Worm (Caenorhabditis elegans) whole organism, early embryonic: ENCODE measurements around the gene txt-9.

Experiments used
- B0310.2 ChIP-seq: sonication (generic microtip); optimal IDR thresholded peaks from 2 replicates; lab custom pipeline; 2016; ENCODE audit warnings: mild to moderate bottlenecking, missing genetic modification characterization, missing compliant biosample characterization
- F13C5.2 ChIP-seq: sonication (generic microtip); optimal IDR thresholded peaks from 2 replicates; lab custom pipeline; 2017; ENCODE audit warnings: mild to moderate bottlenecking, missing genetic modification characterization, inconsistent platforms, missing compliant biosample characterization
- aly-1 ChIP-seq: sonication (generic microtip); optimal IDR thresholded peaks from 2 replicates; lab custom pipeline; 2016; ENCODE audit warnings: missing genetic modification characterization, missing compliant biosample characterization
- ama-1 ChIP-seq: fragments of 150-350 bp; optimal IDR thresholded peaks from 2 replicates; lab custom pipeline; 2014
- ceh-13 ChIP-seq: fragments of 200-800 bp; sonication (Bioruptor generic); optimal IDR thresholded peaks from 2 replicates; lab custom pipeline; 2018; ENCODE audit warnings: mild to moderate bottlenecking, missing genetic modification characterization, missing compliant biosample characterization
- ceh-36 ChIP-seq: sonication (generic microtip); optimal IDR thresholded peaks from 2 replicates; lab custom pipeline; 2016; ENCODE audit warnings: missing genetic modification characterization, inconsistent platforms, missing compliant biosample characterization
- ets-7 ChIP-seq: sonication (generic microtip); optimal IDR thresholded peaks from 2 replicates; lab custom pipeline; 2016; ENCODE audit warnings: missing genotype, missing genetic modification characterization, missing compliant biosample characterization
- flt-1 ChIP-seq: fragments of 200-800 bp; sonication (Bioruptor generic); IDR thresholded peaks from 2 replicates; pipeline ENCODE4 v1.3.6; 2022; ENCODE audit warnings: missing genetic modification characterization, missing compliant biosample characterization
- hmbx-1 ChIP-seq: sonication (generic microtip); optimal IDR thresholded peaks from 2 replicates; lab custom pipeline; 2016; ENCODE audit warnings: mild to moderate bottlenecking, missing genetic modification characterization, missing compliant biosample characterization
- hmg-4 ChIP-seq: fragments of 200-800 bp; sonication (Bioruptor generic); optimal IDR thresholded peaks from 2 replicates; lab custom pipeline; 2018; ENCODE audit warnings: mild to moderate bottlenecking, missing genetic modification characterization, missing compliant biosample characterization
- hnd-1 ChIP-seq: sonication (generic microtip); optimal IDR thresholded peaks from 2 replicates; lab custom pipeline; 2016; ENCODE audit warnings: missing genetic modification characterization, missing compliant biosample characterization
- pes-1 ChIP-seq: fragments of 200-800 bp; sonication (Bioruptor generic); IDR thresholded peaks from 2 replicates; pipeline ENCODE4 v1.3.6; 2022; ENCODE audit warnings: missing genetic modification reagents, missing genetic modification characterization, missing compliant biosample characterization
- scrt-1 ChIP-seq: fragments of 200-800 bp; sonication (Bioruptor generic); IDR thresholded peaks from 2 replicates; pipeline ENCODE4 v1.3.6; 2022; ENCODE audit warnings: missing genetic modification characterization, missing compliant biosample characterization
- sea-1 ChIP-seq: fragments of 200-800 bp; sonication (Bioruptor generic); conservative IDR thresholded peaks from 2 replicates; pipeline ENCODE4 v1.3.6; 2022; ENCODE audit warnings: missing genetic modification characterization, missing compliant biosample characterization
- tbx-11 ChIP-seq: fragments of 200-800 bp; sonication (Bioruptor generic); IDR thresholded peaks from 2 replicates; pipeline ENCODE4 v1.3.6; 2022; ENCODE audit warnings: missing genetic modification characterization, missing compliant biosample characterization
- tbx-37 ChIP-seq: fragments of 200-800 bp; sonication (Bioruptor generic); conservative IDR thresholded peaks from 2 replicates; pipeline ENCODE4 v1.3.6; 2022; ENCODE audit warnings: missing genetic modification reagents, missing genetic modification characterization, missing compliant biosample characterization
- tra-4 ChIP-seq: sonication (generic microtip); optimal IDR thresholded peaks from 2 replicates; lab custom pipeline; 2017; ENCODE audit warnings: missing genetic modification characterization, missing compliant biosample characterization

txt-9 gene

ce11 chrII:5058036-5058435 is 27.5 kb upstream of the txt-9 start, which contains the start of gene C27A2.12:
Gene C27A2.12 (minus strand): TSS chrII:5058136.
- TF ChIP-seq pes-1, result no peak
- no peak for TF ChIP-seq B0310.2 (tag; lab: Kevin White, UChicago)
- no peak for TF ChIP-seq ceh-13
- no peak for TF ChIP-seq tbx-11 (GFP tag; lab: Robert Waterston, UW)
- no peak for TF ChIP-seq sea-1 (GFP tag; lab: Robert Waterston, UW)
- TF ChIP-seq hmbx-1 (tag; lab: Kevin White, UChicago), result no peak
- TF ChIP-seq hmg-4 (GFP tag; lab: Kevin White, UChicago), result no peak
- TF ChIP-seq tra-4 (tag; lab: Kevin White, UChicago), result no peak
- TF ChIP-seq hnd-1, result no peak
- TF ChIP-seq scrt-1, result no peak
- no peak for TF ChIP-seq ama-1 (lab: Kevin White, UChicago)
- TF ChIP-seq ceh-36 (tag; lab: Kevin White, UChicago), result no peak

- TF ChIP-seq scrt-1, result no peak
- no peak for TF ChIP-seq hmg-4 (GFP tag; lab: Kevin White, UChicago)
- no peak for TF ChIP-seq ceh-36 (tag; lab: Kevin White, UChicago)
- TF ChIP-seq B0310.2 (tag; lab: Kevin White, UChicago), result no peak
These were observed 24.9 kb upstream of the txt-9 start, which contains the start of gene pho-12 for ce11 chrII:5060719-5061118. Gene pho-12 (minus strand): TSS chrII:5060819.

ce11 chrII:5061794-5062368 is 23.7 kb upstream of the txt-9 start, which contains the start of gene smc-5:
Gene smc-5 (plus strand): TSS chrII:5062125.
- TF ChIP-seq F13C5.2 (tag; lab: Kevin White, UChicago) (peak; percentile 43), ama-1 (lab: Kevin White, UChicago) (no peak), pes-1 (peak; percentile 46; the same call in 1 of the 2 replicates)

ce11 chrII:5066967-5067366 is 18.6 kb upstream of the txt-9 start:
- TF ChIP-seq tra-4 (tag; lab: Kevin White, UChicago), result no peak
- no peak for TF ChIP-seq tbx-37 (GFP tag; lab: Robert Waterston, UW)
- TF ChIP-seq flt-1 (GFP tag; lab: Robert Waterston, UW), result no peak
- no peak for TF ChIP-seq pes-1
- no peak for TF ChIP-seq ceh-13
- no peak for TF ChIP-seq aly-1 (tag; lab: Kevin White, UChicago)
- no peak for TF ChIP-seq hmbx-1 (tag; lab: Kevin White, UChicago)
- no peak for TF ChIP-seq ceh-36 (tag; lab: Kevin White, UChicago)

- TF ChIP-seq B0310.2 (tag; lab: Kevin White, UChicago) (no peak), aly-1 (tag; lab: Kevin White, UChicago) (peak; percentile 10)
These were observed 17.7 kb upstream of the txt-9 start, which contains the start of gene C27A2.8 for ce11 chrII:5067927-5068326. Gene C27A2.8 (minus strand): TSS chrII:5068043.

- TF ChIP-seq hnd-1, result no peak
- no peak for TF ChIP-seq tra-4 (tag; lab: Kevin White, UChicago)
- TF ChIP-seq ceh-13, result no peak
- no peak for TF ChIP-seq F13C5.2 (tag; lab: Kevin White, UChicago)
- no peak for TF ChIP-seq hmg-4 (GFP tag; lab: Kevin White, UChicago)
- TF ChIP-seq scrt-1, result no peak
- no peak for TF ChIP-seq tbx-11 (GFP tag; lab: Robert Waterston, UW)
- no peak for TF ChIP-seq sea-1 (GFP tag; lab: Robert Waterston, UW)
- TF ChIP-seq ceh-36 (tag; lab: Kevin White, UChicago), result no peak
- TF ChIP-seq flt-1 (GFP tag; lab: Robert Waterston, UW), result no peak
- TF ChIP-seq tbx-37 (GFP tag; lab: Robert Waterston, UW), result no peak
- TF ChIP-seq aly-1 (tag; lab: Kevin White, UChicago), result no peak
- TF ChIP-seq pes-1, result no peak
- TF ChIP-seq B0310.2 (tag; lab: Kevin White, UChicago), result no peak
- no peak for TF ChIP-seq ama-1 (lab: Kevin White, UChicago)
- TF ChIP-seq ets-7 (tag; lab: Kevin White, UChicago), result no peak
- TF ChIP-seq hmbx-1 (tag; lab: Kevin White, UChicago), result no peak
These were observed 16.1 kb upstream of the txt-9 start, which contains the start of gene idpb-2 for ce11 chrII:5069525-5069924. Gene idpb-2 (minus strand): TSS chrII:5069625.

- TF ChIP-seq tbx-37 (GFP tag; lab: Robert Waterston, UW), result no peak
- no peak for TF ChIP-seq scrt-1
- TF ChIP-seq ceh-36 (tag; lab: Kevin White, UChicago), result no peak
- TF ChIP-seq B0310.2 (tag; lab: Kevin White, UChicago), result no peak
- TF ChIP-seq hnd-1, result no peak
- no peak for TF ChIP-seq ama-1 (lab: Kevin White, UChicago)
- no peak for TF ChIP-seq sea-1 (GFP tag; lab: Robert Waterston, UW)
- TF ChIP-seq hmbx-1 (tag; lab: Kevin White, UChicago), result no peak
- TF ChIP-seq tbx-11 (GFP tag; lab: Robert Waterston, UW), result no peak
These were observed 14.3 kb upstream of the txt-9 start, which contains the start of gene C27A2.7 for ce11 chrII:5071265-5071664. Gene C27A2.7 (minus strand): TSS chrII:5071365.

- no peak for TF ChIP-seq tbx-11 (GFP tag; lab: Robert Waterston, UW)
- TF ChIP-seq B0310.2 (tag; lab: Kevin White, UChicago), result no peak
- TF ChIP-seq ceh-36 (tag; lab: Kevin White, UChicago), result no peak
- TF ChIP-seq hmg-4 (GFP tag; lab: Kevin White, UChicago), result no peak
- TF ChIP-seq hnd-1, result no peak
- TF ChIP-seq tra-4 (tag; lab: Kevin White, UChicago), result no peak
- no peak for TF ChIP-seq ceh-13
- no peak for TF ChIP-seq pes-1
- TF ChIP-seq scrt-1, result no peak
- no peak for TF ChIP-seq ets-7 (tag; lab: Kevin White, UChicago)
- TF ChIP-seq ama-1 (lab: Kevin White, UChicago), result no peak
These were observed 4.3 kb upstream of the txt-9 start, which contains the start of gene dsh-2 for ce11 chrII:5081124-5081913. Gene dsh-2 (minus strand): TSS chrII:5081174.
